Worm (Caenorhabditis elegans) whole organism, early embryonic: Measurements from ENCODE around the gene F53B1.8.

Source experiments
- B0310.2 ChIP-seq: sonication (generic microtip); optimal IDR thresholded peaks from 2 replicates; lab custom pipeline; 2016; ENCODE audit warnings: mild to moderate bottlenecking, missing genetic modification characterization, missing compliant biosample characterization
- F13C5.2 ChIP-seq: sonication (generic microtip); optimal IDR thresholded peaks from 2 replicates; lab custom pipeline; 2017; ENCODE audit warnings: mild to moderate bottlenecking, missing genetic modification characterization, inconsistent platforms, missing compliant biosample characterization
- aly-1 ChIP-seq: sonication (generic microtip); optimal IDR thresholded peaks from 2 replicates; lab custom pipeline; 2016; ENCODE audit warnings: missing genetic modification characterization, missing compliant biosample characterization
- ama-1 ChIP-seq: fragments of 150-350 bp; optimal IDR thresholded peaks from 2 replicates; lab custom pipeline; 2014
- ceh-13 ChIP-seq: fragments of 200-800 bp; sonication (Bioruptor generic); optimal IDR thresholded peaks from 2 replicates; lab custom pipeline; 2018; ENCODE audit warnings: mild to moderate bottlenecking, missing genetic modification characterization, missing compliant biosample characterization
- ceh-36 ChIP-seq: sonication (generic microtip); optimal IDR thresholded peaks from 2 replicates; lab custom pipeline; 2016; ENCODE audit warnings: missing genetic modification characterization, inconsistent platforms, missing compliant biosample characterization
- ets-7 ChIP-seq: sonication (generic microtip); optimal IDR thresholded peaks from 2 replicates; lab custom pipeline; 2016; ENCODE audit warnings: missing genotype, missing genetic modification characterization, missing compliant biosample characterization
- flt-1 ChIP-seq: fragments of 200-800 bp; sonication (Bioruptor generic); IDR thresholded peaks from 2 replicates; pipeline ENCODE4 v1.3.6; 2022; ENCODE audit warnings: missing genetic modification characterization, missing compliant biosample characterization
- hmbx-1 ChIP-seq: sonication (generic microtip); optimal IDR thresholded peaks from 2 replicates; lab custom pipeline; 2016; ENCODE audit warnings: mild to moderate bottlenecking, missing genetic modification characterization, missing compliant biosample characterization
- hmg-4 ChIP-seq: fragments of 200-800 bp; sonication (Bioruptor generic); optimal IDR thresholded peaks from 2 replicates; lab custom pipeline; 2018; ENCODE audit warnings: mild to moderate bottlenecking, missing genetic modification characterization, missing compliant biosample characterization
- hnd-1 ChIP-seq: sonication (generic microtip); optimal IDR thresholded peaks from 2 replicates; lab custom pipeline; 2016; ENCODE audit warnings: missing genetic modification characterization, missing compliant biosample characterization
- pes-1 ChIP-seq: fragments of 200-800 bp; sonication (Bioruptor generic); IDR thresholded peaks from 2 replicates; pipeline ENCODE4 v1.3.6; 2022; ENCODE audit warnings: missing genetic modification reagents, missing genetic modification characterization, missing compliant biosample characterization
- scrt-1 ChIP-seq: fragments of 200-800 bp; sonication (Bioruptor generic); IDR thresholded peaks from 2 replicates; pipeline ENCODE4 v1.3.6; 2022; ENCODE audit warnings: missing genetic modification characterization, missing compliant biosample characterization
- sea-1 ChIP-seq: fragments of 200-800 bp; sonication (Bioruptor generic); conservative IDR thresholded peaks from 2 replicates; pipeline ENCODE4 v1.3.6; 2022; ENCODE audit warnings: missing genetic modification characterization, missing compliant biosample characterization
- tbx-11 ChIP-seq: fragments of 200-800 bp; sonication (Bioruptor generic); IDR thresholded peaks from 2 replicates; pipeline ENCODE4 v1.3.6; 2022; ENCODE audit warnings: missing genetic modification characterization, missing compliant biosample characterization
- tbx-37 ChIP-seq: fragments of 200-800 bp; sonication (Bioruptor generic); conservative IDR thresholded peaks from 2 replicates; pipeline ENCODE4 v1.3.6; 2022; ENCODE audit warnings: missing genetic modification reagents, missing genetic modification characterization, missing compliant biosample characterization
- tra-4 ChIP-seq: sonication (generic microtip); optimal IDR thresholded peaks from 2 replicates; lab custom pipeline; 2017; ENCODE audit warnings: missing genetic modification characterization, missing compliant biosample characterization

F53B1.8 gene

DNA sequence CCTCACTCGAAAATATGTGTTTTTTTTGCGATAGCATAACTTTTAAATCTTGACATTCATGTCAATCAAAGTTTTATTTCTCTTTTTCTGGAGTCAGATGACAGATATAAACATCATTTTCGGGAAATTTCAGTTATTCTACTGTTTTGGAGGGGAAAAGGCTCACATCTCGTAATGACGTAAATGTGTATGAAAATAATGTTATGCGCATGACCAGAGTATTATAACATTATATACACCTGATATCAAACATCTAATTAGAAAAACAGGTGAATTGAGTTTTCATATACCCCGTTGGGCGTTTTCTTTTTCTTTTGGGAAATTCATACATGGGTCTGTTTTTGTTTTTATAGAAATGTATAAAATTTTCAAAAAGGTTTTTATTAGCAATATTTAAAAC, 14.2 kb upstream of the F53B1.8 start:
- no peak for TF ChIP-seq B0310.2 (tag; lab: Kevin White, UChicago)

ce11 chrX:2140610-2141009, 10.6 kb upstream of the F53B1.8 start:
- TF ChIP-seq B0310.2 (tag; lab: Kevin White, UChicago): no peak
- TF ChIP-seq tbx-37 (GFP tag; lab: Robert Waterston, UW): no peak
- TF ChIP-seq ceh-36 (tag; lab: Kevin White, UChicago): no peak
- no peak for TF ChIP-seq sea-1 (GFP tag; lab: Robert Waterston, UW)
- no peak for TF ChIP-seq ets-7 (tag; lab: Kevin White, UChicago)
- TF ChIP-seq flt-1 (GFP tag; lab: Robert Waterston, UW): no peak
- TF ChIP-seq scrt-1 (GFP tag; lab: Robert Waterston, UW): no peak
- TF ChIP-seq F13C5.2 (tag; lab: Kevin White, UChicago): no peak
- no peak for TF ChIP-seq ceh-13

DNA sequence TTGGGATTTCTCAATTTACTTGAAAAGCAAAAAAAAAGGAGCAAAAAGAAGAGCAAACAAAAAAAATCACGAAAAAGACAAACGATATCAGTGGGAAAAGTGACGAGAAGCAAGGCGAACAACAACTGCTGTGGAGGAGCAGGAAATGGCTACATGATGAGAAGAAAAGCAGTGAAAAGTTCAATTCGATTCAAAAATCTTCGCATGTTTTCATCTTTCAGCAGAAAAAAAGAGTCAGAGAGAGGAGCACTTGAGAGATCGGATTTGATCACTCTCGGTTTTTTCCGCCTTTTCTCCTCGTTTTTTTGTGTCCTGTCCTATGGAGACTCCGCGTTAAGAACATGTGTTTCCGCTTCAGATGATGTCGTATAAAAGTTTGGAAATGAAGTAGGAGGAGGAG, 8.9 kb upstream of the F53B1.8 start:
- TF ChIP-seq hnd-1 (tag; lab: Kevin White, UChicago) (no peak), F13C5.2 (tag; lab: Kevin White, UChicago) (no peak)

DNA sequence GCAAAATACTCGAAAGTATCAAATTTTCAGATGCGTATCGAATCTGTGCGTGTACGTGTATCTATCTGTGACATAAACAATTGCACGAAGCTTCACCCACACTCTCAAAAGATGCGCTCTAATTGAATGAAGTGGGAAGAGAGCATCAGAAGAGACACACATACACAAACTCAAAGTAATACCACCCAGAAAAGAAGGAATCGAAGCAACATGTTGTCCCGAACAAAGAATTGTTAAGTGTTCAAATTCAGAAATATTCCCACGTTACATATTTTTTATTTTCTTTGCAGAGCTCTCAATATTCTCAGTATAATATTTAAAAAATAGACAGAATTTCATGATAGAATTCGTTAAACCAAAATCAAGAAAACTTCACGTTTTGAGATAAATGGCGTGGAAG, 6.9 kb upstream of the F53B1.8 start:
- TF ChIP-seq sea-1 (GFP tag; lab: Robert Waterston, UW) (no peak), pes-1 (GFP tag; lab: Robert Waterston, UW) (no peak), ceh-13 (no peak), aly-1 (no peak), hmbx-1 (tag; lab: Kevin White, UChicago) (no peak), tra-4 (tag; lab: Kevin White, UChicago) (no peak), tbx-37 (GFP tag; lab: Robert Waterston, UW) (no peak), F13C5.2 (tag; lab: Kevin White, UChicago) (no peak), flt-1 (GFP tag; lab: Robert Waterston, UW) (no peak), scrt-1 (GFP tag; lab: Robert Waterston, UW) (no peak), ets-7 (tag; lab: Kevin White, UChicago) (no peak), tbx-11 (GFP tag; lab: Robert Waterston, UW) (no peak), ceh-36 (tag; lab: Kevin White, UChicago) (no peak), hmg-4 (GFP tag; lab: Kevin White, UChicago) (no peak), hnd-1 (tag; lab: Kevin White, UChicago) (no peak), B0310.2 (tag; lab: Kevin White, UChicago) (no peak), ama-1 (lab: Kevin White, UChicago) (no peak)

ce11 chrX:2131650-2132049, 1.6 kb upstream of the F53B1.8 start, which contains the start of gene F53B1.9:
Gene F53B1.9, minus strand, starts transcription at chrX:2131844.
- TF ChIP-seq ets-7 (tag; lab: Kevin White, UChicago) (no peak), tbx-37 (GFP tag; lab: Robert Waterston, UW) (no peak), ceh-36 (tag; lab: Kevin White, UChicago) (no peak), ceh-13 (no peak), hmbx-1 (tag; lab: Kevin White, UChicago) (no peak), aly-1 (no peak), ama-1 (lab: Kevin White, UChicago) (no peak), flt-1 (GFP tag; lab: Robert Waterston, UW) (no peak), B0310.2 (tag; lab: Kevin White, UChicago) (no peak), sea-1 (GFP tag; lab: Robert Waterston, UW) (no peak), hmg-4 (GFP tag; lab: Kevin White, UChicago) (no peak), hnd-1 (tag; lab: Kevin White, UChicago) (no peak), F13C5.2 (tag; lab: Kevin White, UChicago) (no peak), tra-4 (tag; lab: Kevin White, UChicago) (no peak), pes-1 (GFP tag; lab: Robert Waterston, UW) (no peak), tbx-11 (GFP tag; lab: Robert Waterston, UW) (no peak), scrt-1 (GFP tag; lab: Robert Waterston, UW) (no peak)

ce11 chrX:2120961-2121360, 9.1 kb downstream of the F53B1.8 start, which contains the start of gene gpa-5:
Gene gpa-5, minus strand, starts transcription at chrX:2121061.
- no peak for TF ChIP-seq tbx-37 (GFP tag; lab: Robert Waterston, UW)
- no peak for TF ChIP-seq tbx-11 (GFP tag; lab: Robert Waterston, UW)
- no peak for TF ChIP-seq ceh-36 (tag; lab: Kevin White, UChicago)

- TF ChIP-seq ceh-36 (tag; lab: Kevin White, UChicago) (no peak), aly-1 (no peak), ama-1 (lab: Kevin White, UChicago) (no peak), F13C5.2 (tag; lab: Kevin White, UChicago) (no peak), hmbx-1 (tag; lab: Kevin White, UChicago) (no peak), hnd-1 (tag; lab: Kevin White, UChicago) (no peak), pes-1 (GFP tag; lab: Robert Waterston, UW) (no peak), ets-7 (tag; lab: Kevin White, UChicago) (no peak), tbx-11 (GFP tag; lab: Robert Waterston, UW) (no peak), flt-1 (GFP tag; lab: Robert Waterston, UW) (no peak), tra-4 (tag; lab: Kevin White, UChicago) (no peak), ceh-13 (no peak), sea-1 (GFP tag; lab: Robert Waterston, UW) (no peak), B0310.2 (tag; lab: Kevin White, UChicago) (no peak)
These were observed 11.9 kb downstream of the F53B1.8 start, which contains the start of gene swip-10 for ce11 chrX:2118162-2118561. Gene swip-10, minus strand, starts transcription at chrX:2118262.
